Worm (Caenorhabditis elegans) whole organism, L2 larva: ENCODE measurements around the gene piit-1.

Experiments
- C34F6.9 ChIP-seq: fragments of 150-350 bp; optimal IDR thresholded peaks from 2 replicates; lab custom pipeline; 2014; ENCODE audit warnings: missing biosample characterization, missing genetic modification characterization
- F13H6.1 ChIP-seq: sonication (generic microtip); optimal IDR thresholded peaks from 2 replicates; lab custom pipeline; 2016; ENCODE audit warnings: missing genetic modification characterization, missing compliant biosample characterization
- R02D3.7 ChIP-seq: fragments of 150-350 bp; optimal IDR thresholded peaks from 2 replicates; lab custom pipeline; 2014; ENCODE audit warnings: missing biosample characterization, missing genetic modification characterization
- Y55F3AM.14 ChIP-seq: fragments of 200-800 bp; sonication (Bioruptor generic); optimal IDR thresholded peaks from 2 replicates; lab custom pipeline; 2018; ENCODE audit warnings: mild to moderate bottlenecking, missing genetic modification characterization, missing compliant biosample characterization
- ZK546.5 ChIP-seq: sonication (generic microtip); optimal IDR thresholded peaks from 2 replicates; lab custom pipeline; 2017; ENCODE audit warnings: missing biosample characterization, missing genetic modification characterization
- alr-1 ChIP-seq: fragments of 150-350 bp; optimal IDR thresholded peaks from 2 replicates; lab custom pipeline; 2014; ENCODE audit warnings: missing biosample characterization, missing genetic modification characterization
- aly-2 ChIP-seq: fragments of 150-350 bp; optimal IDR thresholded peaks from 2 replicates; lab custom pipeline; 2014; ENCODE audit warnings: missing biosample characterization, missing genetic modification characterization
- ama-1 ChIP-seq: fragments of 150-350 bp; optimal IDR thresholded peaks from 2 replicates; lab custom pipeline; 2018; ENCODE audit warnings: inconsistent platforms
- blmp-1 ChIP-seq: sonication (generic microtip); optimal IDR thresholded peaks from 2 replicates; lab custom pipeline; 2017; ENCODE audit warnings: missing genetic modification characterization, mild to moderate bottlenecking, missing compliant biosample characterization, antibody characterized with exemption, moderate library complexity; ENCODE audit not compliant: insufficient read depth
- ceh-16 ChIP-seq: fragments of 150-350 bp; optimal IDR thresholded peaks from 2 replicates; lab custom pipeline; 2014; ENCODE audit warnings: missing biosample characterization, missing genetic modification characterization
- ceh-82 ChIP-seq: fragments of 150-350 bp; optimal IDR thresholded peaks from 2 replicates; lab custom pipeline; 2014; ENCODE audit warnings: missing biosample characterization, missing genetic modification characterization
- crh-2 ChIP-seq: sonication (generic microtip); optimal IDR thresholded peaks from 2 replicates; lab custom pipeline; 2017; ENCODE audit warnings: missing biosample characterization, missing genetic modification characterization
- dmd-4 ChIP-seq: sonication (generic microtip); optimal IDR thresholded peaks from 2 replicates; lab custom pipeline; 2017; ENCODE audit warnings: missing biosample characterization, missing genetic modification characterization
- egl-27 ChIP-seq: sonication (generic microtip); optimal IDR thresholded peaks from 3 replicates; lab custom pipeline; 2017; ENCODE audit warnings: missing biosample characterization, missing genetic modification reagents, missing genetic modification characterization
- elt-1 ChIP-seq: fragments of 150-350 bp; optimal IDR thresholded peaks from 2 replicates; lab custom pipeline; 2014; ENCODE audit warnings: missing biosample characterization, missing genetic modification characterization
- elt-3 ChIP-seq: sonication (generic microtip); optimal IDR thresholded peaks from 2 replicates; lab custom pipeline; 2017; ENCODE audit warnings: missing biosample characterization, missing genetic modification characterization
- fos-1 ChIP-seq: fragments of 150-350 bp; optimal IDR thresholded peaks from 2 replicates; lab custom pipeline; 2014; ENCODE audit warnings: missing biosample characterization, missing genetic modification characterization
- gmeb-1 ChIP-seq: fragments of 150-350 bp; optimal IDR thresholded peaks from 2 replicates; lab custom pipeline; 2014; ENCODE audit warnings: missing biosample characterization, missing genetic modification characterization
- lin-11 ChIP-seq: fragments of 150-350 bp; sonication (generic microtip); optimal IDR thresholded peaks from 2 replicates; lab custom pipeline; 2014; ENCODE audit warnings: missing biosample characterization, missing genetic modification characterization, inconsistent platforms, mixed read lengths
- lin-13 ChIP-seq: fragments of 150-350 bp; optimal IDR thresholded peaks from 2 replicates; lab custom pipeline; 2014; ENCODE audit warnings: missing biosample characterization, missing genetic modification reagents, missing genetic modification characterization
- lin-39 ChIP-seq: fragments of 150-350 bp; optimal IDR thresholded peaks from 2 replicates; lab custom pipeline; 2014; ENCODE audit warnings: missing biosample characterization, missing genetic modification reagents, missing genetic modification characterization
- lsy-2 ChIP-seq, 2 experiments: fragments of 150-350 bp in 1 of 2; sonication (generic microtip) in 1 of 2; optimal IDR thresholded peaks; 2 replicates each; lab custom pipeline; 2014 to 2017; ENCODE audit warnings: missing biosample characterization in 2 of 2, missing genetic modification characterization in 2 of 2
- mab-5 ChIP-seq: fragments of 150-350 bp; optimal IDR thresholded peaks from 2 replicates; lab custom pipeline; 2014; ENCODE audit warnings: missing biosample characterization, missing genetic modification characterization
- mbf-1 ChIP-seq: sonication (generic microtip); optimal IDR thresholded peaks from 2 replicates; lab custom pipeline; 2017; ENCODE audit warnings: missing biosample characterization, missing genetic modification characterization
- mdl-1 ChIP-seq, 2 experiments: fragments of 150-350 bp in 1 of 2; sonication (generic microtip) in 1 of 2; optimal IDR thresholded peaks; 2 replicates each; lab custom pipeline; 2017; ENCODE audit warnings: missing biosample characterization in 2 of 2, missing genetic modification characterization in 2 of 2
- nhr-10 ChIP-seq: sonication (generic microtip); optimal IDR thresholded peaks from 2 replicates; lab custom pipeline; 2017; ENCODE audit warnings: missing biosample characterization, missing genetic modification characterization
- nhr-11 ChIP-seq: fragments of 150-350 bp; optimal IDR thresholded peaks from 2 replicates; lab custom pipeline; 2014; ENCODE audit warnings: missing biosample characterization, missing genetic modification characterization
- nhr-12 ChIP-seq: fragments of 150-350 bp; optimal IDR thresholded peaks from 2 replicates; lab custom pipeline; 2014; ENCODE audit warnings: missing biosample characterization, missing genetic modification characterization
- nhr-129 ChIP-seq: fragments of 150-350 bp; optimal IDR thresholded peaks from 2 replicates; lab custom pipeline; 2014; ENCODE audit warnings: missing biosample characterization, missing genetic modification characterization
- nhr-21 ChIP-seq: fragments of 150-350 bp; optimal IDR thresholded peaks from 2 replicates; lab custom pipeline; 2014; ENCODE audit warnings: missing biosample characterization, missing genetic modification characterization
- nhr-237 ChIP-seq: fragments of 150-350 bp; optimal IDR thresholded peaks from 2 replicates; lab custom pipeline; 2014; ENCODE audit warnings: missing biosample characterization, missing genetic modification characterization
- nhr-25 ChIP-seq: fragments of 150-350 bp; sonication (generic microtip); optimal IDR thresholded peaks from 3 replicates; lab custom pipeline; 2014; ENCODE audit warnings: missing biosample characterization, missing genetic modification characterization
- nhr-6 ChIP-seq: fragments of 150-350 bp; optimal IDR thresholded peaks from 2 replicates; lab custom pipeline; 2014; ENCODE audit warnings: missing biosample characterization, missing genetic modification characterization
- nhr-77 ChIP-seq: fragments of 150-350 bp; optimal IDR thresholded peaks from 2 replicates; lab custom pipeline; 2014; ENCODE audit warnings: missing biosample characterization, missing genetic modification characterization
- peb-1 ChIP-seq: fragments of 150-350 bp; optimal IDR thresholded peaks from 2 replicates; lab custom pipeline; 2014; ENCODE audit warnings: missing biosample characterization, missing genetic modification characterization
- sem-4 ChIP-seq: fragments of 150-350 bp; optimal IDR thresholded peaks from 2 replicates; lab custom pipeline; 2014; ENCODE audit warnings: missing biosample characterization, missing genetic modification reagents, missing genetic modification characterization
- skn-1 ChIP-seq: sonication (generic microtip); optimal IDR thresholded peaks from 2 replicates; lab custom pipeline; 2017; ENCODE audit warnings: missing biosample characterization, missing genetic modification characterization
- sma-3 ChIP-seq: sonication (generic microtip); optimal IDR thresholded peaks from 2 replicates; lab custom pipeline; 2016; ENCODE audit warnings: missing genetic modification reagents, missing genetic modification characterization, missing compliant biosample characterization
- sma-9 ChIP-seq, 2 experiments: fragments of 150-350 bp in 1 of 2; sonication (generic microtip) in 1 of 2; optimal IDR thresholded peaks; 2 replicates each; lab custom pipeline; 2014 to 2016; ENCODE audit warnings: missing genetic modification characterization in 2 of 2, mild to moderate bottlenecking in 1 of 2, missing biosample characterization in 1 of 2, missing compliant biosample characterization in 1 of 2, missing genetic modification reagents in 1 of 2, moderate library complexity in 1 of 2
- snpc-4 ChIP-seq: fragments of 150-350 bp; optimal IDR thresholded peaks from 2 replicates; lab custom pipeline; 2014; ENCODE audit warnings: missing biosample characterization, missing genetic modification characterization
- unc-39 ChIP-seq: fragments of 150-350 bp; optimal IDR thresholded peaks from 2 replicates; lab custom pipeline; 2014; ENCODE audit warnings: missing biosample characterization, missing genetic modification characterization
- unc-55 ChIP-seq: fragments of 150-350 bp; sonication (generic microtip); optimal IDR thresholded peaks from 3 replicates; lab custom pipeline; 2014; ENCODE audit warnings: missing biosample characterization, missing genetic modification reagents, missing genetic modification characterization
- unc-62 ChIP-seq: fragments of 150-350 bp; optimal IDR thresholded peaks from 2 replicates; lab custom pipeline; 2014; ENCODE audit warnings: missing biosample characterization, missing genetic modification reagents, missing genetic modification characterization
- zag-1 ChIP-seq: fragments of 150-350 bp; optimal IDR thresholded peaks from 2 replicates; lab custom pipeline; 2014; ENCODE audit warnings: missing biosample characterization, missing genetic modification characterization
- ztf-1 ChIP-seq: fragments of 200-800 bp; sonication (Bioruptor generic); conservative IDR thresholded peaks from 2 replicates; pipeline ENCODE4 v1.3.6; 2022; ENCODE audit warnings: missing genetic modification characterization, missing compliant biosample characterization
- ztf-4 ChIP-seq: fragments of 150-350 bp; optimal IDR thresholded peaks from 2 replicates; lab custom pipeline; 2014; ENCODE audit warnings: missing biosample characterization, missing genetic modification characterization

The piit-1 gene

ce11 chrV:11638634-11639117, 28.7 kb upstream of the piit-1 start:
- TF ChIP-seq mab-5 (peak; percentile 62), dmd-4 (tag; lab: Kevin White, UChicago) (no peak), nhr-25 (tag; lab: Kevin White, UChicago) (no peak), ZK546.5 (no peak), unc-39 (tag; lab: Kevin White, UChicago) (no peak), peb-1 (no peak), nhr-237 (tag; lab: Kevin White, UChicago) (no peak), nhr-6 (tag; lab: Kevin White, UChicago) (peak; percentile 53), unc-55 (GFP tag; lab: Kevin White, UChicago) (peak; percentile 85), skn-1 (tag; lab: Kevin White, UChicago) (no peak), nhr-11 (tag; lab: Kevin White, UChicago) (peak; percentile 42), fos-1 (tag; lab: Kevin White, UChicago) (no peak), nhr-77 (no peak), mdl-1 (tag; optimal IDR thresholded peaks at IDR 0.05; lab: Kevin White, UChicago) (peak in 1 of 2 experiments; percentile 11), ceh-82 (no peak), nhr-21 (tag; lab: Kevin White, UChicago) (no peak), alr-1 (tag; lab: Kevin White, UChicago) (no peak), lin-39 (tag; lab: Kevin White, UChicago) (no peak), blmp-1 (tag; lab: Kevin White, UChicago) (peak; percentile 58), F13H6.1 (tag; lab: Kevin White, UChicago) (peak; percentile 90), elt-1 (no peak), snpc-4 (tag; lab: Kevin White, UChicago) (peak; percentile 43), aly-2 (tag; lab: Kevin White, UChicago) (no peak), egl-27 (tag; lab: Kevin White, UChicago) (peak; percentile 42), sem-4 (tag; lab: Kevin White, UChicago) (peak; percentile 46), nhr-12 (tag; lab: Kevin White, UChicago) (no peak), zag-1 (tag; lab: Kevin White, UChicago) (peak; percentile 81), ama-1 (lab: Kevin White, UChicago) (no peak), sma-9 (GFP tag; optimal IDR thresholded peaks at IDR 0.05; lab: Kevin White, UChicago) (peak; percentile 43), sma-9 (tag; optimal IDR thresholded peaks at IDR 0.05; lab: Kevin White, UChicago) (no peak), C34F6.9 (tag; lab: Kevin White, UChicago) (peak; percentile 69), crh-2 (peak; percentile 70), ceh-16 (no peak), nhr-129 (tag; lab: Kevin White, UChicago) (peak; percentile 80), elt-3 (tag; lab: Kevin White, UChicago) (no peak), lsy-2 (tag; optimal IDR thresholded peaks at IDR 0.05; lab: Kevin White, UChicago) (peak; percentile 7 to 54), R02D3.7 (tag; lab: Kevin White, UChicago) (no peak), gmeb-1 (tag; lab: Kevin White, UChicago) (no peak), nhr-10 (tag; lab: Kevin White, UChicago) (no peak), Y55F3AM.14 (GFP tag; lab: Kevin White, UChicago) (peak; percentile 69), sma-3 (GFP tag; lab: Kevin White, UChicago) (no peak), ztf-1 (GFP tag; lab: Robert Waterston, UW) (no peak), ztf-4 (tag; lab: Kevin White, UChicago) (peak; percentile 83), mbf-1 (no peak), lin-13 (GFP tag; lab: Kevin White, UChicago) (no peak), unc-62 (GFP tag; lab: Kevin White, UChicago) (no peak), lin-11 (tag; lab: Kevin White, UChicago) (no peak)
